Worm (Caenorhabditis elegans) whole organism, late embryonic: Measurements from ENCODE around the gene vha-1.

Experiments used
- F13H6.1 ChIP-seq: sonication (generic microtip); optimal IDR thresholded peaks from 2 replicates; lab custom pipeline; 2016; ENCODE audit warnings: missing genetic modification characterization, missing compliant biosample characterization
- K02D7.2 ChIP-seq: sonication (generic microtip); optimal IDR thresholded peaks from 2 replicates; lab custom pipeline; 2017; ENCODE audit warnings: mild to moderate bottlenecking, missing genetic modification characterization, missing compliant biosample characterization
- K09A11.1 ChIP-seq: sonication (generic microtip); optimal IDR thresholded peaks from 2 replicates; lab custom pipeline; 2017; ENCODE audit warnings: antibody characterized with exemption, mild to moderate bottlenecking, missing genetic modification characterization, missing compliant biosample characterization; ENCODE audit not compliant: insufficient read depth
- T23F11.4 ChIP-seq: fragments of 200-800 bp; sonication (Bioruptor generic); optimal IDR thresholded peaks from 2 replicates; lab custom pipeline; 2018; ENCODE audit warnings: mild to moderate bottlenecking, missing genetic modification characterization, missing compliant biosample characterization
- Y22D7AL.16 ChIP-seq: sonication (generic microtip); optimal IDR thresholded peaks from 2 replicates; lab custom pipeline; 2016; ENCODE audit warnings: missing genetic modification characterization, missing compliant biosample characterization
- ahr-1 ChIP-seq: sonication (generic microtip); optimal IDR thresholded peaks from 2 replicates; lab custom pipeline; 2016; ENCODE audit warnings: missing genetic modification characterization, missing compliant biosample characterization
- ceh-14 ChIP-seq: sonication (generic microtip); optimal IDR thresholded peaks from 2 replicates; lab custom pipeline; 2016; ENCODE audit warnings: missing genotype, missing genetic modification characterization, missing compliant biosample characterization
- ceh-18 ChIP-seq: sonication (generic microtip); optimal IDR thresholded peaks from 2 replicates; lab custom pipeline; 2016; ENCODE audit warnings: missing genetic modification characterization, missing compliant biosample characterization
- ceh-19 ChIP-seq: fragments of 200-800 bp; sonication (Bioruptor generic); optimal IDR thresholded peaks from 2 replicates; lab custom pipeline; 2018; ENCODE audit warnings: mild to moderate bottlenecking, missing genetic modification characterization, missing compliant biosample characterization
- ceh-24 ChIP-seq: sonication (generic microtip); optimal IDR thresholded peaks from 2 replicates; lab custom pipeline; 2016; ENCODE audit warnings: mild to moderate bottlenecking, missing genetic modification characterization, missing compliant biosample characterization
- ceh-30 ChIP-seq: fragments of 150-350 bp; optimal IDR thresholded peaks from 2 replicates; lab custom pipeline; 2014; ENCODE audit warnings: missing biosample characterization, missing genetic modification characterization
- ceh-31 ChIP-seq: sonication (generic microtip); optimal IDR thresholded peaks from 2 replicates; lab custom pipeline; 2016; ENCODE audit warnings: missing genetic modification characterization, missing compliant biosample characterization
- ceh-34 ChIP-seq: sonication (generic microtip); optimal IDR thresholded peaks from 2 replicates; lab custom pipeline; 2016; ENCODE audit warnings: mild to moderate bottlenecking, missing genetic modification characterization, missing compliant biosample characterization
- ceh-45 ChIP-seq: fragments of 200-800 bp; sonication (Bioruptor generic); IDR thresholded peaks from 2 replicates; pipeline ENCODE4 v1.3.6; 2022; ENCODE audit warnings: missing genetic modification reagents, missing genetic modification characterization, missing compliant biosample characterization
- ceh-48 ChIP-seq: sonication (generic microtip); optimal IDR thresholded peaks from 2 replicates; lab custom pipeline; 2016; ENCODE audit warnings: missing genetic modification characterization, inconsistent platforms, missing compliant biosample characterization
- ceh-6 ChIP-seq: fragments of 200-800 bp; sonication (Bioruptor generic); optimal IDR thresholded peaks from 2 replicates; lab custom pipeline; 2018; ENCODE audit warnings: mild to moderate bottlenecking, missing genetic modification characterization, missing compliant biosample characterization
- ceh-9 ChIP-seq: sonication (generic microtip); optimal IDR thresholded peaks from 2 replicates; lab custom pipeline; 2016; ENCODE audit warnings: mild to moderate bottlenecking, missing genetic modification characterization, inconsistent platforms, missing compliant biosample characterization
- che-1 ChIP-seq: sonication (generic microtip); optimal IDR thresholded peaks from 2 replicates; lab custom pipeline; 2016; ENCODE audit warnings: mild to moderate bottlenecking, missing genetic modification characterization, missing compliant biosample characterization
- dmd-4 ChIP-seq: sonication (generic microtip); optimal IDR thresholded peaks from 2 replicates; lab custom pipeline; 2016; ENCODE audit warnings: borderline replicate concordance, missing genetic modification characterization, missing compliant biosample characterization
- elt-2 ChIP-seq: sonication (generic microtip); optimal IDR thresholded peaks from 2 replicates; lab custom pipeline; 2016; ENCODE audit warnings: missing genetic modification reagents, missing genetic modification characterization, missing compliant biosample characterization
- ets-4 ChIP-seq: sonication (generic microtip); optimal IDR thresholded peaks from 2 replicates; lab custom pipeline; 2016; ENCODE audit warnings: missing genetic modification characterization, missing compliant biosample characterization
- eyg-1 ChIP-seq: sonication (generic microtip); optimal IDR thresholded peaks from 2 replicates; lab custom pipeline; 2016; ENCODE audit warnings: missing genotype, missing genetic modification characterization, missing compliant biosample characterization
- fax-1 ChIP-seq: sonication (generic microtip); optimal IDR thresholded peaks from 2 replicates; lab custom pipeline; 2016; ENCODE audit warnings: missing genotype, missing genetic modification characterization, missing compliant biosample characterization
- fkh-10 ChIP-seq: fragments of 150-350 bp; optimal IDR thresholded peaks from 2 replicates; lab custom pipeline; 2014; ENCODE audit warnings: missing biosample characterization, missing genetic modification reagents, missing genetic modification characterization
- fkh-6 ChIP-seq: sonication (generic microtip); optimal IDR thresholded peaks from 2 replicates; lab custom pipeline; 2016; ENCODE audit warnings: missing genetic modification characterization, missing compliant biosample characterization
- hlh-13 ChIP-seq: fragments of 200-800 bp; sonication (Bioruptor generic); optimal IDR thresholded peaks from 2 replicates; lab custom pipeline; 2018; ENCODE audit warnings: mild to moderate bottlenecking, missing genetic modification characterization, missing compliant biosample characterization
- hlh-15 ChIP-seq: sonication (generic microtip); optimal IDR thresholded peaks from 2 replicates; lab custom pipeline; 2016; ENCODE audit warnings: missing genetic modification characterization, missing compliant biosample characterization
- hlh-6 ChIP-seq: sonication (generic microtip); optimal IDR thresholded peaks from 2 replicates; lab custom pipeline; 2016; ENCODE audit warnings: missing genotype, missing genetic modification characterization, missing compliant biosample characterization
- hlh-8 ChIP-seq: sonication (generic microtip); optimal IDR thresholded peaks from 2 replicates; lab custom pipeline; 2016; ENCODE audit warnings: missing genotype, missing genetic modification characterization, missing compliant biosample characterization
- lim-6 ChIP-seq: sonication (generic microtip); optimal IDR thresholded peaks from 2 replicates; lab custom pipeline; 2016; ENCODE audit warnings: missing genetic modification characterization, missing compliant biosample characterization
- nfya-1 ChIP-seq: sonication (generic microtip); optimal IDR thresholded peaks from 2 replicates; lab custom pipeline; 2017; ENCODE audit warnings: missing genetic modification characterization, mild to moderate bottlenecking, missing compliant biosample characterization, antibody characterized with exemption, moderate library complexity
- npax-4 ChIP-seq: sonication (generic microtip); optimal IDR thresholded peaks from 2 replicates; lab custom pipeline; 2016; ENCODE audit warnings: missing genetic modification characterization, missing compliant biosample characterization
- pat-9 ChIP-seq: fragments of 200-800 bp; sonication (Bioruptor generic); optimal IDR thresholded peaks from 2 replicates; lab custom pipeline; 2018; ENCODE audit warnings: mild to moderate bottlenecking, missing genetic modification characterization, moderate library complexity, missing compliant biosample characterization
- pax-1 ChIP-seq: fragments of 150-350 bp; optimal IDR thresholded peaks from 2 replicates; lab custom pipeline; 2014; ENCODE audit warnings: missing biosample characterization, missing genetic modification characterization
- pha-2 ChIP-seq: sonication (generic microtip); optimal IDR thresholded peaks from 2 replicates; lab custom pipeline; 2017; ENCODE audit warnings: mild to moderate bottlenecking, missing genetic modification characterization, missing compliant biosample characterization
- pha-4 ChIP-seq: fragments of 150-350 bp; optimal IDR thresholded peaks from 2 replicates; lab custom pipeline; 2018; ENCODE audit warnings: missing biosample characterization, missing genetic modification reagents, missing genetic modification characterization
- ref-2 ChIP-seq: sonication (generic microtip); optimal IDR thresholded peaks from 2 replicates; lab custom pipeline; 2016; ENCODE audit warnings: missing genetic modification characterization, missing compliant biosample characterization
- rnt-1 ChIP-seq: sonication (generic microtip); optimal IDR thresholded peaks from 2 replicates; lab custom pipeline; 2016; ENCODE audit warnings: missing genetic modification characterization, missing compliant biosample characterization
- sdc-2 ChIP-seq: sonication (generic microtip); optimal IDR thresholded peaks from 2 replicates; lab custom pipeline; 2016; ENCODE audit warnings: missing genotype, missing genetic modification characterization, missing compliant biosample characterization
- sox-4 ChIP-seq: sonication (generic microtip); optimal IDR thresholded peaks from 2 replicates; lab custom pipeline; 2017; ENCODE audit warnings: mild to moderate bottlenecking, missing genetic modification characterization, inconsistent platforms, missing compliant biosample characterization
- syd-9 ChIP-seq: sonication (generic microtip); optimal IDR thresholded peaks from 2 replicates; lab custom pipeline; 2016; ENCODE audit warnings: mild to moderate bottlenecking, missing genetic modification characterization, moderate library complexity, missing compliant biosample characterization
- tbx-2 ChIP-seq: sonication (generic microtip); optimal IDR thresholded peaks from 2 replicates; lab custom pipeline; 2016; ENCODE audit warnings: missing genetic modification characterization, missing compliant biosample characterization
- unc-3 ChIP-seq, 2 experiments: fragments of 200-800 bp in 1 of 2; sonication (Bioruptor generic) in 1 of 2; sonication (generic microtip) in 1 of 2; conservative IDR thresholded peaks in 1 of 2; optimal IDR thresholded peaks in 1 of 2; 2 replicates each; pipeline versions ENCODE4 v1.3.6 to Lab custom; 2016 to 2022; ENCODE audit warnings: missing compliant biosample characterization in 2 of 2, missing genetic modification characterization in 2 of 2, missing genetic modification reagents in 1 of 2
- unc-42 ChIP-seq: sonication (generic microtip); optimal IDR thresholded peaks from 2 replicates; lab custom pipeline; 2016; ENCODE audit warnings: missing genotype, missing genetic modification characterization, missing compliant biosample characterization
- unc-55 ChIP-seq: sonication (generic microtip); optimal IDR thresholded peaks from 2 replicates; lab custom pipeline; 2017; ENCODE audit warnings: missing biosample characterization, missing genetic modification reagents, missing genetic modification characterization
- ztf-16 ChIP-seq: sonication (generic microtip); optimal IDR thresholded peaks from 2 replicates; lab custom pipeline; 2017; ENCODE audit warnings: missing genetic modification characterization, missing compliant biosample characterization

The vha-1 gene

DNA sequence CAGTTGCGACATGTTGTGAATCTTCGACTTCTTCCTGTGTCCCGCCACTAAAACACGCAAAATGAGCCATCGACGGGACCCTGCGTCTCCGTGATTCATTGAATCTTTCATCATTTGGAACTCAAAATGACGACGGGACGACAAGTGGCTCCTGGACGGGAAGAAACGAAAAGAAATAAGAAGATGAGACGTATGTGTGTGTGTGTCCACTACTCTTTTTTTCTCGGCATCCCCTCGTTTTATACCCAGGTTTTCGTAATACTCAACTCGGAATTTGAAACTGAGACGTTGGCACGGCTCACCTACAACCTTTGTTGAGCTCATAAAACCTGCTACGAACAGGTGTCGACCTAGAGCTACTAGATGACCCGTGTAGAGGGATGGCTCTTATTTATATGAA lies 36.5 kb upstream of the vha-1 start:
- TF ChIP-seq dmd-4 (tag; lab: Kevin White, UChicago) (no peak), ceh-48 (tag; lab: Kevin White, UChicago) (no peak), ahr-1 (tag; lab: Kevin White, UChicago) (no peak), hlh-13 (no peak), ceh-18 (peak; percentile 3), ceh-6 (GFP tag; lab: Kevin White, UChicago) (no peak), rnt-1 (tag; lab: Kevin White, UChicago) (no peak), ceh-14 (no peak), T23F11.4 (GFP tag; lab: Kevin White, UChicago) (no peak), unc-3 (GFP tag; conservative IDR thresholded peaks at IDR 0.05; lab: Robert Waterston, UW) (no peak), unc-3 (tag; optimal IDR thresholded peaks at IDR 0.05; lab: Kevin White, UChicago) (no peak), Y22D7AL.16 (tag; lab: Kevin White, UChicago) (no peak), unc-55 (peak; percentile 14), tbx-2 (no peak)
- TF ChIP-seq, all 69 proteins: peak for 2

ce11 chrIII:9745333-9745897 lies 35.6 kb upstream of the vha-1 start:
- TF ChIP-seq pha-2 (no peak), rnt-1 (tag; lab: Kevin White, UChicago) (peak; percentile 5), syd-9 (tag; lab: Kevin White, UChicago) (no peak), ets-4 (tag; lab: Kevin White, UChicago) (no peak), ceh-48 (tag; lab: Kevin White, UChicago) (no peak), pat-9 (tag; lab: Kevin White, UChicago) (no peak), sdc-2 (tag; lab: Kevin White, UChicago) (no peak), ceh-24 (no peak), fax-1 (no peak), ceh-45 (GFP tag; lab: Robert Waterston, UW) (no peak), nfya-1 (tag; lab: Kevin White, UChicago) (peak; percentile 11), ahr-1 (tag; lab: Kevin White, UChicago) (no peak), pax-1 (no peak), unc-42 (tag; lab: Kevin White, UChicago) (no peak), npax-4 (tag; lab: Kevin White, UChicago) (no peak), tbx-2 (no peak), K09A11.1 (no peak), lim-6 (tag; lab: Kevin White, UChicago) (no peak), che-1 (tag; lab: Kevin White, UChicago) (no peak), ceh-34 (peak; percentile 4), Y22D7AL.16 (tag; lab: Kevin White, UChicago) (no peak), ceh-30 (tag; lab: Kevin White, UChicago) (no peak), ref-2 (tag; lab: Kevin White, UChicago) (peak; percentile 22), fkh-6 (tag; lab: Kevin White, UChicago) (no peak)

- no peak for TF ChIP-seq F13H6.1 (tag; lab: Kevin White, UChicago)
- TF ChIP-seq ceh-31, result no peak
- TF ChIP-seq ceh-34, result no peak
- no peak for TF ChIP-seq eyg-1 (tag; lab: Kevin White, UChicago)
Measured at ce11 chrIII:9746665-9747064, 34.4 kb upstream of the vha-1 start.

- no peak for TF ChIP-seq ceh-18
- no peak for TF ChIP-seq pha-4 (tag; lab: Kevin White, UChicago)
- no peak for TF ChIP-seq elt-2
- no peak for TF ChIP-seq hlh-15 (tag; lab: Kevin White, UChicago)
- TF ChIP-seq ceh-19 (GFP tag; lab: Kevin White, UChicago), result no peak
- TF ChIP-seq ztf-16 (tag; lab: Kevin White, UChicago), result no peak
- TF ChIP-seq Y22D7AL.16 (tag; lab: Kevin White, UChicago), result no peak
- TF ChIP-seq sox-4 (tag; lab: Kevin White, UChicago), result no peak
- TF ChIP-seq hlh-8 (tag; lab: Kevin White, UChicago), result no peak
- TF ChIP-seq K02D7.2 (tag; lab: Kevin White, UChicago), result no peak
- peak; percentile 1 for TF ChIP-seq unc-42 (tag; lab: Kevin White, UChicago)
- no peak for TF ChIP-seq ceh-9 (tag; lab: Kevin White, UChicago)
- no peak for TF ChIP-seq fkh-10
- TF ChIP-seq ceh-31, result peak; percentile 8
- no peak for TF ChIP-seq hlh-6 (tag; lab: Kevin White, UChicago)
- no peak for TF ChIP-seq ceh-48 (tag; lab: Kevin White, UChicago)
- no peak for TF ChIP-seq K09A11.1
- TF ChIP-seq nfya-1 (tag; lab: Kevin White, UChicago), result peak; percentile 12
Measured at ce11 chrIII:9747133-9747532, 33.9 kb upstream of the vha-1 start, which contains the start of the genes iff-1 and cdk-1. Gene iff-1, minus strand, starts transcription at chrIII:9747193. Gene cdk-1, plus strand, starts transcription at chrIII:9747472.
